Worm (Caenorhabditis elegans): Measurements from ENCODE around the gene ZK945.6.

- TF ChIP-seq T22C8.4 (GFP tag; IDR thresholded peaks at IDR 0.05), result no peak
- no peak for TF ChIP-seq ztf-23 (GFP tag; IDR thresholded peaks at IDR 0.05)
- no peak for TF ChIP-seq cog-1 (tag; optimal IDR thresholded peaks at IDR 0.05)
- no peak for TF ChIP-seq ztf-29 (GFP tag; IDR thresholded peaks at IDR 0.05)
- no peak for TF ChIP-seq klf-2 (GFP tag; conservative IDR thresholded peaks at IDR 0.05)
- TF ChIP-seq tab-1 (GFP tag; IDR thresholded peaks at IDR 0.05), result no peak
- TF ChIP-seq ref-1 (GFP tag; conservative IDR thresholded peaks at IDR 0.05), result no peak
- no peak for TF ChIP-seq med-1 (GFP tag; optimal IDR thresholded peaks at IDR 0.05; ENCODE audit: insufficient read depth)
Measured at ce11 chrII:10094190-10094923, 12.4 kb downstream of the ZK945.6 start, which contains the start of gene lact-2.

All from whole organism, midembryonic.